Worm (Caenorhabditis elegans) whole organism, mixed stage, embryonic: ENCODE results near the gene dnj-17.

Source experiments
- blmp-1 ChIP-seq: fragments of 150-350 bp; optimal IDR thresholded peaks from 2 replicates; lab custom pipeline; 2014; ENCODE audit warnings: missing biosample characterization, missing genetic modification characterization
- drap-1 ChIP-seq: fragments of 200-800 bp; sonication (Bioruptor generic); optimal IDR thresholded peaks from 3 replicates; lab custom pipeline; 2018; ENCODE audit warnings: mild to moderate bottlenecking, missing genetic modification characterization, missing compliant biosample characterization
- elt-3 ChIP-seq: fragments of 150-350 bp; optimal IDR thresholded peaks from 2 replicates; lab custom pipeline; 2014; ENCODE audit warnings: missing biosample characterization, missing genetic modification characterization
- lsy-2 ChIP-seq: fragments of 150-350 bp; optimal IDR thresholded peaks from 2 replicates; lab custom pipeline; 2014; ENCODE audit warnings: missing biosample characterization, missing genetic modification characterization
- nhr-237 ChIP-seq: fragments of 150-350 bp; optimal IDR thresholded peaks from 2 replicates; lab custom pipeline; 2014; ENCODE audit warnings: missing biosample characterization, missing genetic modification characterization
- pha-4 ChIP-seq: fragments of 150-350 bp; optimal IDR thresholded peaks from 2 replicates; lab custom pipeline; 2018; ENCODE audit warnings: missing biosample characterization, missing genetic modification reagents, missing genetic modification characterization
- sptf-1 ChIP-seq: sonication (generic microtip); optimal IDR thresholded peaks from 2 replicates; lab custom pipeline; 2017; ENCODE audit warnings: mild to moderate bottlenecking, missing genetic modification characterization, moderate library complexity, missing compliant biosample characterization
- unc-120 ChIP-seq: sonication (generic microtip); optimal IDR thresholded peaks from 2 replicates; lab custom pipeline; 2017; ENCODE audit warnings: missing genetic modification characterization, missing compliant biosample characterization; ENCODE audit not compliant: poor library complexity, severe bottlenecking
- unc-39 ChIP-seq: fragments of 150-350 bp; optimal IDR thresholded peaks from 2 replicates; lab custom pipeline; 2014; ENCODE audit warnings: missing biosample characterization, missing genetic modification characterization

DNA sequence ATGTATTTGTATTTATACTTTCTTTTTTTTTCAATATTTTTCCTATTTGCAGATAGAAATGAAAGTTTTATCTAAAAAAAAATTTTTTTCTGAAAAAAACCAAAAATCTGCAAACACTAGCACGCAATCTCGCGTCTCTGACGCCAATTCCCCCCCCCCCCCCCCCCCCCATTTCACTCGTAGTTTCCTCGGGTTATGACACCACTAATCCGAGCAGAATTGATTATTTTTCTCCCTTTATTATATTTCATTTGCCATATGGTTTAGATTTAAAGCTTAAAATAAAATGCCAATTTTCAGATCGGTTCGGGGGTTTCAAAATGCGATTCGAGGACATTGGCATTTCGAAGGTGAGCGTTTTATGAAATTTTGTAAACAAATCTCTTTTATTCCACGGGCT, 46.4 kb downstream of the dnj-17 start, which contains the start of gene mtm-6:
- TF ChIP-seq unc-39 (tag; lab: Kevin White, UChicago): no peak
- TF ChIP-seq sptf-1 (tag; lab: Kevin White, UChicago): no peak
- TF ChIP-seq elt-3: no peak
- no peak for TF ChIP-seq unc-120 (tag; lab: Kevin White, UChicago)
- TF ChIP-seq drap-1 (GFP tag; lab: Kevin White, UChicago): no peak
- no peak for TF ChIP-seq pha-4 (tag; lab: Kevin White, UChicago)
- TF ChIP-seq nhr-237 (tag; lab: Kevin White, UChicago): no peak
- TF ChIP-seq lsy-2 (tag; lab: Kevin White, UChicago): no peak
- TF ChIP-seq blmp-1 (tag; lab: Kevin White, UChicago): no peak
